Worm (Caenorhabditis elegans) whole organism, L1 larva: ENCODE measurements around the gene T24E12.10.

Experiments
- F16B12.6 ChIP-seq: fragments of 150-350 bp; optimal IDR thresholded peaks from 2 replicates; lab custom pipeline; 2014; ENCODE audit warnings: missing biosample characterization, missing genetic modification characterization
- aly-2 ChIP-seq: fragments of 150-350 bp; optimal IDR thresholded peaks from 2 replicates; lab custom pipeline; 2014; ENCODE audit warnings: missing biosample characterization, missing genetic modification characterization
- blmp-1 ChIP-seq: fragments of 150-350 bp; optimal IDR thresholded peaks from 2 replicates; lab custom pipeline; 2014; ENCODE audit warnings: missing biosample characterization, missing genetic modification characterization
- ceh-90 ChIP-seq: sonication (generic microtip); optimal IDR thresholded peaks from 2 replicates; lab custom pipeline; 2016; ENCODE audit warnings: missing genetic modification characterization, missing compliant biosample characterization
- elt-2 ChIP-seq: sonication (generic microtip); optimal IDR thresholded peaks from 2 replicates; lab custom pipeline; 2016; ENCODE audit warnings: missing genetic modification characterization, mild to moderate bottlenecking, inconsistent platforms, missing compliant biosample characterization, missing genetic modification reagents
- fkh-8 ChIP-seq: sonication (generic microtip); optimal IDR thresholded peaks from 2 replicates; lab custom pipeline; 2016; ENCODE audit warnings: mild to moderate bottlenecking, missing genetic modification characterization, missing compliant biosample characterization
- lsy-2 ChIP-seq, 2 experiments: fragments of 150-350 bp; optimal IDR thresholded peaks; 2 replicates each; lab custom pipeline; 2014; ENCODE audit warnings: missing biosample characterization in 2 of 2, missing genetic modification characterization in 2 of 2
- nhr-12 ChIP-seq: sonication (generic microtip); optimal IDR thresholded peaks from 2 replicates; lab custom pipeline; 2017; ENCODE audit warnings: missing biosample characterization, missing genetic modification characterization
- pag-3 ChIP-seq: sonication (generic microtip); optimal IDR thresholded peaks from 2 replicates; lab custom pipeline; 2017; ENCODE audit warnings: missing genetic modification characterization, mild to moderate bottlenecking, missing compliant biosample characterization, antibody characterized with exemption, borderline replicate concordance; ENCODE audit not compliant: insufficient read depth
- pax-3 ChIP-seq: fragments of 200-800 bp; sonication (Bioruptor generic); optimal IDR thresholded peaks from 2 replicates; lab custom pipeline; 2018; ENCODE audit warnings: mild to moderate bottlenecking, missing genetic modification characterization, moderate library complexity, missing compliant biosample characterization
- pqm-1 ChIP-seq: sonication (generic microtip); optimal IDR thresholded peaks from 3 replicates; lab custom pipeline; 2017; ENCODE audit warnings: missing biosample characterization, missing genetic modification characterization
- rnt-1 ChIP-seq: sonication (generic microtip); optimal IDR thresholded peaks from 2 replicates; lab custom pipeline; 2016; ENCODE audit warnings: mild to moderate bottlenecking, missing genetic modification characterization, moderate library complexity, missing compliant biosample characterization
- skn-1 ChIP-seq: fragments of 150-350 bp; optimal IDR thresholded peaks from 2 replicates; lab custom pipeline; 2014; ENCODE audit warnings: missing biosample characterization, missing genetic modification characterization
- unc-98 ChIP-seq: fragments of 200-800 bp; sonication (Bioruptor generic); IDR thresholded peaks from 2 replicates; pipeline ENCODE4 v1.3.6; 2022; ENCODE audit warnings: missing genetic modification characterization, missing compliant biosample characterization

- no peak for TF ChIP-seq ceh-90 (tag; lab: Kevin White, UChicago)
- no peak for TF ChIP-seq nhr-12 (tag; lab: Kevin White, UChicago)
- no peak for TF ChIP-seq aly-2
- TF ChIP-seq pqm-1 (tag; lab: Kevin White, UChicago) = no peak
- TF ChIP-seq skn-1 (tag; lab: Kevin White, UChicago) = no peak
- TF ChIP-seq pax-3 (tag; lab: Kevin White, UChicago) = no peak
- TF ChIP-seq fkh-8 = no peak
- TF ChIP-seq F16B12.6 = no peak
- TF ChIP-seq rnt-1 = no peak
- no peak for TF ChIP-seq pag-3 (tag; lab: Kevin White, UChicago)
- TF ChIP-seq unc-98 = no peak
- TF ChIP-seq elt-2 (tag; lab: Kevin White, UChicago) = peak; percentile 20
- TF ChIP-seq blmp-1 (tag; lab: Kevin White, UChicago) = no peak
- no peak for TF ChIP-seq lsy-2 (tag; optimal IDR thresholded peaks at IDR 0.05; lab: Kevin White, UChicago)
Observed at ce11 chrII:3743684-3744200, 29.3 kb downstream of the T24E12.10 start, which contains the start of gene nta-1.
